Fruit fly (Drosophila melanogaster) whole organism, embryonic: ENCODE data around the gene CG15641.

Source experiments
- ATbp ChIP-seq: fragments of 200-800 bp; sonication (Bioruptor generic); optimal IDR thresholded peaks from 2 replicates; lab custom pipeline; 2017; ENCODE audit warnings: missing biosample characterization, mild to moderate bottlenecking, missing genetic modification characterization, missing genetic modification reagents
- Atf-2 ChIP-seq: fragments of 200-800 bp; sonication (Bioruptor generic); optimal IDR thresholded peaks from 2 replicates; lab custom pipeline; 2016; ENCODE audit warnings: missing biosample characterization, missing genetic modification characterization
- Blimp-1 ChIP-seq: fragments of 200-800 bp; sonication (Bioruptor generic); optimal IDR thresholded peaks from 3 replicates; lab custom pipeline; 2018; ENCODE audit warnings: missing biosample characterization, missing genetic modification characterization, mild to moderate bottlenecking, moderate library complexity, missing genetic modification reagents
- Bteb2 ChIP-seq: fragments of 200-800 bp; sonication (Bioruptor generic); optimal IDR thresholded peaks from 2 replicates; lab custom pipeline; 2016; ENCODE audit warnings: missing biosample characterization, missing genetic modification characterization
- CG10274 ChIP-seq: fragments of 200-800 bp; sonication (Bioruptor generic); optimal IDR thresholded peaks from 3 replicates; lab custom pipeline; 2017; ENCODE audit warnings: missing biosample characterization, mild to moderate bottlenecking, missing genetic modification characterization
- CG12744 ChIP-seq: fragments of 200-800 bp; sonication (Bioruptor generic); optimal IDR thresholded peaks from 2 replicates; lab custom pipeline; 2016; ENCODE audit warnings: missing biosample characterization, missing genetic modification characterization
- CG12769 ChIP-seq: fragments of 200-800 bp; sonication (Bioruptor generic); optimal IDR thresholded peaks from 2 replicates; lab custom pipeline; 2019; ENCODE audit warnings: missing biosample characterization, mild to moderate bottlenecking, missing genetic modification characterization, moderate library complexity
- CG14710 ChIP-seq: fragments of 200-800 bp; sonication (Bioruptor generic); optimal IDR thresholded peaks from 3 replicates; lab custom pipeline; 2019; ENCODE audit warnings: missing biosample characterization, mild to moderate bottlenecking, missing genetic modification characterization, moderate library complexity
- CG15479 ChIP-seq: fragments of 200-800 bp; sonication (Bioruptor generic); optimal IDR thresholded peaks from 3 replicates; lab custom pipeline; 2019; ENCODE audit warnings: missing biosample characterization, mild to moderate bottlenecking, missing genetic modification characterization, moderate library complexity
- CG15601 ChIP-seq: fragments of 200-800 bp; sonication (Bioruptor generic); optimal IDR thresholded peaks from 3 replicates; lab custom pipeline; 2019; ENCODE audit warnings: missing biosample characterization, mild to moderate bottlenecking, missing genetic modification characterization, moderate library complexity
- CG16815 ChIP-seq: fragments of 200-800 bp; sonication (Bioruptor generic); optimal IDR thresholded peaks from 3 replicates; lab custom pipeline; 2017; ENCODE audit warnings: missing biosample characterization, mild to moderate bottlenecking, missing genetic modification characterization
- CG18599 ChIP-seq: fragments of 200-800 bp; sonication (Bioruptor generic); optimal IDR thresholded peaks from 3 replicates; lab custom pipeline; 2017; ENCODE audit warnings: missing biosample characterization, missing genetic modification characterization, mild to moderate bottlenecking, moderate library complexity, missing genetic modification reagents
- CG18764 ChIP-seq: fragments of 200-800 bp; sonication (Bioruptor generic); optimal IDR thresholded peaks from 3 replicates; lab custom pipeline; 2016; ENCODE audit warnings: missing biosample characterization, missing genetic modification characterization
- CG2129 ChIP-seq: fragments of 200-800 bp; sonication (Bioruptor generic); IDR thresholded peaks from 2 replicates; pipeline ENCODE4 v1.3.6; 2022; ENCODE audit warnings: missing biosample characterization, missing genetic modification characterization; ENCODE audit not compliant: partially characterized antibody
- CG2875 ChIP-seq: fragments of 200-800 bp; sonication (Bioruptor generic); optimal IDR thresholded peaks from 2 replicates; lab custom pipeline; 2017; ENCODE audit warnings: missing biosample characterization, mild to moderate bottlenecking, missing genetic modification characterization, missing genetic modification reagents
- CG31365 ChIP-seq: fragments of 200-800 bp; sonication (Bioruptor generic); optimal IDR thresholded peaks from 2 replicates; lab custom pipeline; 2018; ENCODE audit warnings: missing biosample characterization, mild to moderate bottlenecking, missing genetic modification characterization
- CG3847 ChIP-seq: fragments of 200-800 bp; sonication (Bioruptor generic); IDR thresholded peaks from 2 replicates; pipeline ENCODE4 v1.3.6; 2022; ENCODE audit warnings: missing biosample characterization, missing genetic modification characterization
- CG7745 ChIP-seq: fragments of 200-800 bp; sonication (Bioruptor generic); optimal IDR thresholded peaks from 2 replicates; lab custom pipeline; 2018; ENCODE audit warnings: missing biosample characterization, mild to moderate bottlenecking, missing genetic modification characterization, moderate library complexity
- CG8281 ChIP-seq: fragments of 200-800 bp; sonication (Bioruptor generic); optimal IDR thresholded peaks from 2 replicates; lab custom pipeline; 2018; ENCODE audit warnings: missing biosample characterization, mild to moderate bottlenecking, missing genetic modification characterization, moderate library complexity
- Dp ChIP-seq: fragments of 200-800 bp; sonication (Bioruptor generic); optimal IDR thresholded peaks from 2 replicates; lab custom pipeline; 2018; ENCODE audit warnings: missing biosample characterization, mild to moderate bottlenecking, missing genetic modification characterization, moderate library complexity
- Fer1 ChIP-seq: fragments of 200-800 bp; sonication (Bioruptor generic); optimal IDR thresholded peaks from 2 replicates; lab custom pipeline; 2017; ENCODE audit warnings: missing biosample characterization, mild to moderate bottlenecking, missing genetic modification characterization
- GATAe ChIP-seq: fragments of 200-800 bp; sonication (Bioruptor generic); conservative IDR thresholded peaks from 2 replicates; pipeline ENCODE4 v1.3.6; 2022; ENCODE audit warnings: missing biosample characterization, missing genetic modification characterization
- Hand ChIP-seq: fragments of 200-800 bp; sonication (Bioruptor generic); optimal IDR thresholded peaks from 2 replicates; lab custom pipeline; 2017; ENCODE audit warnings: mild to moderate bottlenecking, missing biosample characterization, missing genetic modification reagents, missing genetic modification characterization
- HmgZ ChIP-seq: fragments of 200-800 bp; sonication (Bioruptor generic); optimal IDR thresholded peaks from 2 replicates; lab custom pipeline; 2018; ENCODE audit warnings: missing biosample characterization, mild to moderate bottlenecking, missing genetic modification characterization
- Kr ChIP-seq: fragments of 200-800 bp; sonication (Bioruptor generic); optimal IDR thresholded peaks from 2 replicates; lab custom pipeline; 2017; ENCODE audit warnings: missing biosample characterization, mild to moderate bottlenecking, missing genetic modification characterization
- Lhr ChIP-seq: fragments of 200-800 bp; sonication (Bioruptor generic); optimal IDR thresholded peaks from 3 replicates; lab custom pipeline; 2017; ENCODE audit warnings: mild to moderate bottlenecking, missing biosample characterization, missing genetic modification reagents, missing genetic modification characterization
- Max ChIP-seq: fragments of 200-800 bp; sonication (Bioruptor generic); optimal IDR thresholded peaks from 2 replicates; lab custom pipeline; 2016; ENCODE audit warnings: missing biosample characterization, mild to moderate bottlenecking, missing genetic modification characterization
- Nf-YC ChIP-seq: fragments of 200-800 bp; optimal IDR thresholded peaks from 3 replicates; lab custom pipeline; 2019; ENCODE audit warnings: missing biosample characterization, mild to moderate bottlenecking, missing genetic modification characterization, moderate library complexity
- Sox100B ChIP-seq: fragments of 200-800 bp; sonication (Bioruptor generic); optimal IDR thresholded peaks from 3 replicates; lab custom pipeline; 2018; ENCODE audit warnings: missing biosample characterization, mild to moderate bottlenecking, missing genetic modification characterization
- Ssrp ChIP-seq: fragments of 200-800 bp; sonication (Bioruptor generic); optimal IDR thresholded peaks from 2 replicates; lab custom pipeline; 2018; ENCODE audit warnings: missing biosample characterization, mild to moderate bottlenecking, missing genetic modification characterization, moderate library complexity
- ab ChIP-seq: fragments of 200-800 bp; sonication (Bioruptor generic); optimal IDR thresholded peaks from 2 replicates; lab custom pipeline; 2016; ENCODE audit warnings: missing biosample characterization, missing genetic modification characterization
- ara ChIP-seq: fragments of 200-800 bp; sonication (Bioruptor generic); IDR thresholded peaks from 2 replicates; pipeline ENCODE4 v1.3.6; 2022; ENCODE audit warnings: missing biosample characterization, missing genetic modification characterization
- ash1 ChIP-seq: fragments of 200-800 bp; sonication (Bioruptor generic); optimal IDR thresholded peaks from 2 replicates; lab custom pipeline; 2018; ENCODE audit warnings: missing biosample characterization, mild to moderate bottlenecking, missing genetic modification characterization
- bigmax ChIP-seq: fragments of 200-800 bp; sonication (Bioruptor generic); optimal IDR thresholded peaks from 2 replicates; lab custom pipeline; 2018; ENCODE audit warnings: missing biosample characterization, mild to moderate bottlenecking, missing genetic modification characterization
- cg ChIP-seq: fragments of 200-800 bp; sonication (Bioruptor generic); optimal IDR thresholded peaks from 3 replicates; lab custom pipeline; 2019; ENCODE audit warnings: missing biosample characterization, mild to moderate bottlenecking, missing genetic modification characterization, moderate library complexity
- croc ChIP-seq: fragments of 200-800 bp; sonication (Bioruptor generic); conservative IDR thresholded peaks from 3 replicates; pipeline ENCODE4 v1.3.6; 2022; ENCODE audit warnings: missing biosample characterization, missing genetic modification characterization
- gcm2 ChIP-seq: fragments of 200-800 bp; sonication (Bioruptor generic); optimal IDR thresholded peaks from 2 replicates; lab custom pipeline; 2016; ENCODE audit warnings: missing biosample characterization, missing genetic modification characterization
- ham ChIP-seq: fragments of 200-800 bp; sonication (Bioruptor generic); IDR thresholded peaks from 2 replicates; pipeline ENCODE4 v1.3.6; 2022; ENCODE audit warnings: missing biosample characterization, missing genetic modification characterization
- lov ChIP-seq, 2 experiments: fragments of 200-800 bp in 1 of 2; fragments of >200 bp in 1 of 2; sonication (Bioruptor generic) in 1 of 2; IDR thresholded peaks in 1 of 2; optimal IDR thresholded peaks in 1 of 2; 2 replicates in 1 of 2; 3 replicates in 1 of 2; pipeline versions ENCODE4 v1.3.6 to Lab custom; 2017 to 2022; ENCODE audit warnings: missing biosample characterization in 1 of 2, missing genetic modification characterization in 1 of 2
- peb ChIP-seq: fragments of 200-800 bp; sonication (Bioruptor generic); IDR thresholded peaks from 2 replicates; pipeline ENCODE4 v1.3.6; 2022; ENCODE audit warnings: missing biosample characterization, missing genetic modification characterization
- prd ChIP-seq, 3 experiments: fragments of >200 bp in 2 of 3; fragments of 200-800 bp in 1 of 3; sonication (Bioruptor generic) in 1 of 3; optimal IDR thresholded peaks in 2 of 3; IDR thresholded peaks in 1 of 3; 2 replicates in 2 of 3; 3 replicates in 1 of 3; pipeline versions ENCODE4 v1.3.6 to Lab custom; 2017 to 2022; ENCODE audit warnings: missing biosample characterization in 1 of 3, missing genetic modification characterization in 1 of 3
- repo ChIP-seq: fragments of 200-800 bp; sonication (Bioruptor generic); optimal IDR thresholded peaks from 2 replicates; lab custom pipeline; 2016; ENCODE audit warnings: missing biosample characterization, missing genetic modification characterization
- rib ChIP-seq: fragments of 200-800 bp; sonication (Bioruptor generic); IDR thresholded peaks from 2 replicates; pipeline ENCODE4 v1.3.6; 2022; ENCODE audit warnings: missing biosample characterization, missing genetic modification characterization
- run ChIP-seq: fragments of 200-800 bp; sonication (Bioruptor generic); optimal IDR thresholded peaks from 3 replicates; lab custom pipeline; 2018; ENCODE audit warnings: missing biosample characterization, mild to moderate bottlenecking, missing genetic modification characterization
- salm ChIP-seq: fragments of 200-800 bp; sonication (Bioruptor generic); optimal IDR thresholded peaks from 2 replicates; lab custom pipeline; 2018; ENCODE audit warnings: missing biosample characterization, mild to moderate bottlenecking, missing genetic modification characterization
- slbo ChIP-seq: fragments of 200-800 bp; sonication (Bioruptor generic); IDR thresholded peaks from 2 replicates; pipeline ENCODE4 v1.3.6; 2022; ENCODE audit warnings: missing biosample characterization, missing genetic modification characterization
- sug ChIP-seq: fragments of 200-800 bp; optimal IDR thresholded peaks from 2 replicates; lab custom pipeline; 2019; ENCODE audit warnings: missing biosample characterization, mild to moderate bottlenecking, missing genetic modification characterization, moderate library complexity
- tin ChIP-seq: fragments of 200-800 bp; sonication (Bioruptor generic); optimal IDR thresholded peaks from 3 replicates; lab custom pipeline; 2016; ENCODE audit warnings: missing biosample characterization, missing genetic modification characterization
- unc-4 ChIP-seq: fragments of 200-800 bp; sonication (Bioruptor generic); IDR thresholded peaks from 2 replicates; pipeline ENCODE4 v1.3.6; 2022; ENCODE audit warnings: missing biosample characterization, missing genetic modification characterization; ENCODE audit not compliant: partially characterized antibody
- zfh1 ChIP-seq: fragments of 200-800 bp; sonication (Bioruptor generic); IDR thresholded peaks from 3 replicates; pipeline ENCODE4 v1.3.6; 2022; ENCODE audit warnings: missing biosample characterization, missing genetic modification characterization

The CG15641 gene

DNA sequence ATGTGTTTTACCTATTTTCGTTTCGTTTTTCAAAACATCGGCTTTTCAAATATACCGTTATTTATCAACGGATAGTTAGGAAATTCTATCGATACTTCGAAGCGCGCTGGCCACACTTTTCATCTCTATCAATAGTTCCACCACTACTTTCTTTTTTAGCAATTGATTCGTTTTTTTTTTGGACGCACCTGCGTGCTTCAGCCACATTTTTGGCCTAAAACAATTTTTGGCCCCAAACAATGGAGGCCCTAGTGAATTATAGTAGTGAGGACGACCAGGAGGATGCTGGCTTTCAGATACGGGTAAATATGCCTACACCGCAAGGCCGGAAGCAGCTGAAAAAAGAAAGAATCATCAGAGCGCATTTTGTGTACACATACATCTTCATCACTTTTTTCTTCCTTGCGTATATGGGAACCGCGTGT is 14.6 kb downstream of the CG15641 start, which contains the start of gene CG6340 (continued):
- TF ChIP-seq CG18764 (GFP tag; lab: Kevin White, UChicago): no peak
- TF ChIP-seq Nf-YC: no peak
- peak; percentile 66 for TF ChIP-seq unc-4 (GFP tag; lab: Robert Waterston, UW)
- TF ChIP-seq CG7745 (tag; lab: Kevin White, UChicago): no peak
- TF ChIP-seq Blimp-1: no peak
- no peak for TF ChIP-seq lov (optimal IDR thresholded peaks at IDR 0.05; lab: Kevin White, UChicago)
- no peak for TF ChIP-seq lov (GFP tag; IDR thresholded peaks at IDR 0.05; lab: Robert Waterston, UW)
- no peak for TF ChIP-seq CG15479 (GFP tag; lab: Kevin White, UChicago)
- TF ChIP-seq ash1 (GFP tag; lab: Kevin White, UChicago): no peak
- no peak for TF ChIP-seq CG16815 (GFP tag; lab: Kevin White, UChicago)
- TF ChIP-seq CG15601: peak; percentile 1
- TF ChIP-seq ham: no peak
- no peak for TF ChIP-seq CG8281 (tag; lab: Kevin White, UChicago)
- no peak for TF ChIP-seq CG3847
- TF ChIP-seq GATAe (GFP tag; lab: Robert Waterston, UW): no peak
- no peak for TF ChIP-seq sug (tag; lab: Kevin White, UChicago)
- TF ChIP-seq Sox100B (GFP tag; lab: Kevin White, UChicago): no peak
- TF ChIP-seq CG31365 (tag; lab: Kevin White, UChicago): no peak
- TF ChIP-seq prd (optimal IDR thresholded peaks at IDR 0.05; lab: Kevin White, UChicago): no peak
- TF ChIP-seq prd (GFP tag; IDR thresholded peaks at IDR 0.05; lab: Robert Waterston, UW): no peak
- TF ChIP-seq CG2129 (GFP tag; lab: Robert Waterston, UW): no peak
- TF ChIP-seq Ssrp (tag; lab: Kevin White, UChicago): no peak
- TF ChIP-seq Lhr: peak; percentile 22
- no peak for TF ChIP-seq CG10274 (GFP tag; lab: Kevin White, UChicago)
- no peak for TF ChIP-seq repo (GFP tag; lab: Kevin White, UChicago)
- TF ChIP-seq Max: peak; percentile 11
- TF ChIP-seq gcm2: no peak
- no peak for TF ChIP-seq ab (GFP tag; lab: Kevin White, UChicago)
- TF ChIP-seq Kr: no peak
- TF ChIP-seq tin (GFP tag; lab: Kevin White, UChicago): no peak
- no peak for TF ChIP-seq Hand
- TF ChIP-seq run (tag; lab: Kevin White, UChicago): no peak
- no peak for TF ChIP-seq Atf-2
- no peak for TF ChIP-seq HmgZ
- no peak for TF ChIP-seq slbo
- TF ChIP-seq CG12744 (GFP tag; lab: Kevin White, UChicago): no peak
- TF ChIP-seq Bteb2 (GFP tag; lab: Kevin White, UChicago): no peak
- no peak for TF ChIP-seq bigmax (GFP tag; lab: Kevin White, UChicago)
- no peak for TF ChIP-seq croc (GFP tag; lab: Robert Waterston, UW)
- no peak for TF ChIP-seq Fer1
- TF ChIP-seq cg: peak; percentile 67
- no peak for TF ChIP-seq CG12769 (tag; lab: Kevin White, UChicago)
- TF ChIP-seq CG2875 (GFP tag; lab: Kevin White, UChicago): no peak
- peak; percentile 29 for TF ChIP-seq CG14710 (tag; lab: Kevin White, UChicago)
- no peak for TF ChIP-seq rib (GFP tag; lab: Robert Waterston, UW)
- TF ChIP-seq ATbp (GFP tag; lab: Kevin White, UChicago): no peak
- no peak for TF ChIP-seq CG18599 (GFP tag; lab: Kevin White, UChicago)
- no peak for TF ChIP-seq peb (GFP tag; lab: Robert Waterston, UW)
- TF ChIP-seq salm (tag; lab: Kevin White, UChicago): no peak
- TF ChIP-seq Dp (GFP tag; lab: Kevin White, UChicago): peak; percentile 72
- no peak for TF ChIP-seq ara (GFP tag; lab: Robert Waterston, UW)
- no peak for TF ChIP-seq zfh1 (GFP tag; lab: Robert Waterston, UW)
